Fruit fly (Drosophila melanogaster): ENCODE results near the gene Vps16A.

Vps16A gene

dm6 chr3R:9245576-9246200 is 21.1 kb upstream of the Vps16A start, which contains the start of gene Vps15 (continued):
- TF ChIP-seq CG11560 (tag; IDR thresholded peaks at IDR 0.05) (no peak), PHDP (tag; optimal IDR thresholded peaks at IDR 0.05) (peak; percentile 89), CG2129 (GFP tag; IDR thresholded peaks at IDR 0.05; ENCODE audit: partially characterized antibody) (peak; percentile 85), tll (GFP tag; optimal IDR thresholded peaks at IDR 0.05) (no peak), da (GFP tag; optimal IDR thresholded peaks at IDR 0.05) (peak; percentile 46), MBD-R2 (GFP tag; IDR thresholded peaks at IDR 0.05) (peak; percentile 73), Ets65A (GFP tag) (peak; percentile 15), tio (GFP tag; optimal IDR thresholded peaks at IDR 0.05) (no peak), unc-4 (GFP tag; IDR thresholded peaks at IDR 0.05; ENCODE audit: partially characterized antibody) (peak; percentile 92), exex (tag; optimal IDR thresholded peaks at IDR 0.05) (peak; percentile 62), D19A (tag; optimal IDR thresholded peaks at IDR 0.05) (peak; percentile 75), zfh2 (GFP tag; optimal IDR thresholded peaks at IDR 0.05) (peak; percentile 37), CG2678 (tag; optimal IDR thresholded peaks at IDR 0.05) (peak; percentile 88), CG8281 (tag; optimal IDR thresholded peaks at IDR 0.05) (peak; percentile 43), CG1832 (GFP tag; optimal IDR thresholded peaks at IDR 0.05) (no peak), CG3065 (GFP tag; optimal IDR thresholded peaks at IDR 0.05) (peak; percentile 54), CG31441 (GFP tag; IDR thresholded peaks at IDR 0.05) (peak; percentile 67), vfl (GFP tag; optimal IDR thresholded peaks at IDR 0.05) (no peak), h (optimal IDR thresholded peaks at IDR 0.05) (no peak), pnt (GFP tag; optimal IDR thresholded peaks at IDR 0.05) (peak; percentile 33), ssp (GFP tag; IDR thresholded peaks at IDR 0.05) (no peak), Nf-YC (tag; optimal IDR thresholded peaks at IDR 0.05) (peak; percentile 72), CG13123 (GFP tag; optimal IDR thresholded peaks at IDR 0.05) (peak; percentile 58), CHES-1-like (GFP tag; optimal IDR thresholded peaks at IDR 0.05) (peak; percentile 70), CG33557 (GFP tag; optimal IDR thresholded peaks at IDR 0.05) (peak; percentile 72), D (optimal IDR thresholded peaks at IDR 0.05) (no peak), D (GFP tag; optimal IDR thresholded peaks at IDR 0.05) (peak; percentile 26), CG14441 (GFP tag; IDR thresholded peaks at IDR 0.05) (peak; percentile 44), C15 (GFP tag; IDR thresholded peaks at IDR 0.05) (0 out of 3 replicates have a peak, but pooled peaks have one; percentile 18), chm (GFP tag; IDR thresholded peaks at IDR 0.05) (peak; percentile 58; the same call in 1 of the 2 replicates), CG16815 (GFP tag; optimal IDR thresholded peaks at IDR 0.05) (peak; percentile 15), CG30403 (GFP tag; optimal IDR thresholded peaks at IDR 0.05) (peak; percentile 86), toy (GFP tag; IDR thresholded peaks at IDR 0.05) (no peak), CG32767 (GFP tag; IDR thresholded peaks at IDR 0.05) (peak; percentile 68), TFAM (GFP tag; optimal IDR thresholded peaks at IDR 0.05) (no peak), ham (GFP tag; IDR thresholded peaks at IDR 0.05) (no peak), CG1792 (GFP tag; optimal IDR thresholded peaks at IDR 0.05) (peak; percentile 49), CG11398 (GFP tag; optimal IDR thresholded peaks at IDR 0.05) (peak; percentile 41), jumu (GFP tag; optimal IDR thresholded peaks at IDR 0.05) (peak; percentile 33), sob (GFP tag; IDR thresholded peaks at IDR 0.05) (peak; percentile 81), Ada2b (GFP tag; IDR thresholded peaks at IDR 0.05) (peak; percentile 60), D19B (GFP tag; optimal IDR thresholded peaks at IDR 0.05) (peak; percentile 5), CG18262 (tag; optimal IDR thresholded peaks at IDR 0.05) (peak; percentile 84), CG3995 (GFP tag; optimal IDR thresholded peaks at IDR 0.05) (peak; percentile 48), Spps (tag; optimal IDR thresholded peaks at IDR 0.05) (peak; percentile 51), corto (GFP tag; optimal IDR thresholded peaks at IDR 0.05) (no peak), Oli (tag; optimal IDR thresholded peaks at IDR 0.05) (peak; percentile 54), ftz-f1 (GFP tag; optimal IDR thresholded peaks at IDR 0.05) (no peak), NC2β (GFP tag; optimal IDR thresholded peaks at IDR 0.05) (peak; percentile 50), CG15601 (tag; optimal IDR thresholded peaks at IDR 0.05) (peak; percentile 82), lbe (GFP tag; optimal IDR thresholded peaks at IDR 0.05) (peak; percentile 61)
